Fruit fly (Drosophila melanogaster) whole organism, embryonic: ENCODE results near the gene CG31275.

Source experiments
- Adf1 ChIP-seq: fragments of 200-800 bp; sonication (Bioruptor generic); IDR thresholded peaks from 2 replicates; pipeline ENCODE4 v1.3.6; 2022; ENCODE audit warnings: missing biosample characterization, missing genetic modification characterization
- BEAF-32 ChIP-seq: fragments of 200-800 bp; sonication (Bioruptor generic); optimal IDR thresholded peaks from 3 replicates; lab custom pipeline; 2017; ENCODE audit warnings: missing biosample characterization, missing genetic modification characterization, mild to moderate bottlenecking, moderate library complexity, missing genetic modification reagents
- CG11456 ChIP-seq: fragments of 200-800 bp; sonication (Bioruptor generic); IDR thresholded peaks from 3 replicates; pipeline ENCODE4 v1.3.6; 2022; ENCODE audit warnings: missing biosample characterization, missing genetic modification characterization
- CG12219 ChIP-seq: fragments of 200-800 bp; sonication (Bioruptor generic); optimal IDR thresholded peaks from 3 replicates; lab custom pipeline; 2018; ENCODE audit warnings: missing biosample characterization, mild to moderate bottlenecking, missing genetic modification characterization
- CG12391 ChIP-seq: fragments of 200-800 bp; sonication (Bioruptor generic); optimal IDR thresholded peaks from 3 replicates; lab custom pipeline; 2018; ENCODE audit warnings: missing biosample characterization, mild to moderate bottlenecking, missing genetic modification characterization, moderate library complexity
- CG13894 ChIP-seq: fragments of 200-800 bp; sonication (Bioruptor generic); optimal IDR thresholded peaks from 3 replicates; lab custom pipeline; 2018; ENCODE audit warnings: missing biosample characterization, mild to moderate bottlenecking, missing genetic modification characterization, moderate library complexity
- CG15479 ChIP-seq: fragments of 200-800 bp; sonication (Bioruptor generic); optimal IDR thresholded peaks from 3 replicates; lab custom pipeline; 2019; ENCODE audit warnings: missing biosample characterization, mild to moderate bottlenecking, missing genetic modification characterization, moderate library complexity
- CG2889 ChIP-seq: fragments of 200-800 bp; sonication (Bioruptor generic); IDR thresholded peaks from 3 replicates; pipeline ENCODE4 v1.3.6; 2022; ENCODE audit warnings: missing biosample characterization, missing genetic modification characterization
- CG7357 ChIP-seq: fragments of 200-800 bp; sonication (Bioruptor generic); IDR thresholded peaks from 3 replicates; pipeline ENCODE4 v1.3.6; 2022; ENCODE audit warnings: missing biosample characterization, missing genetic modification characterization
- CTCF ChIP-seq: fragments of 200-800 bp; sonication (Bioruptor generic); optimal IDR thresholded peaks from 2 replicates; lab custom pipeline; 2017; ENCODE audit warnings: missing biosample characterization, mild to moderate bottlenecking, missing genetic modification characterization, moderate library complexity
- Dbx ChIP-seq: fragments of 200-800 bp; sonication (Bioruptor generic); IDR thresholded peaks from 3 replicates; pipeline ENCODE4 v1.3.6; 2022; ENCODE audit warnings: missing biosample characterization, missing genetic modification characterization
- Dfd ChIP-seq, 2 experiments: fragments of >200 bp; optimal IDR thresholded peaks; 2 replicates each; lab custom pipeline; 2017; ENCODE audit warnings: missing biosample characterization in 2 of 2, missing genetic modification characterization in 2 of 2
- ERR ChIP-seq: fragments of 200-800 bp; sonication (Bioruptor generic); optimal IDR thresholded peaks from 2 replicates; lab custom pipeline; 2016; ENCODE audit warnings: missing biosample characterization, missing genetic modification characterization
- Ets65A ChIP-seq: fragments of 200-800 bp; sonication (Bioruptor generic); peaks from one replicate; lab custom pipeline; 2016; ENCODE audit warnings: missing biosample characterization, missing genetic modification characterization
- Gsc ChIP-seq: fragments of 200-800 bp; sonication (Bioruptor generic); IDR thresholded peaks from 2 replicates; pipeline ENCODE4 v1.3.6; 2022; ENCODE audit warnings: missing biosample characterization, missing genetic modification characterization
- HmgZ ChIP-seq: fragments of 200-800 bp; sonication (Bioruptor generic); optimal IDR thresholded peaks from 2 replicates; lab custom pipeline; 2018; ENCODE audit warnings: missing biosample characterization, mild to moderate bottlenecking, missing genetic modification characterization
- Hr51 ChIP-seq, 2 experiments: fragments of 200-800 bp; sonication (Bioruptor generic); optimal IDR thresholded peaks; 2 replicates in 1 of 2; 3 replicates in 1 of 2; lab custom pipeline; 2016 to 2018; ENCODE audit warnings: missing biosample characterization in 2 of 2, missing genetic modification characterization in 2 of 2, mild to moderate bottlenecking in 1 of 2, moderate library complexity in 1 of 2
- Med ChIP-seq: fragments of 200-800 bp; sonication (Bioruptor generic); peaks from one replicate; lab custom pipeline; 2016; ENCODE audit warnings: missing biosample characterization, missing genetic modification characterization, mild to moderate bottlenecking, inconsistent platforms, moderate library complexity
- Nf-YB ChIP-seq: fragments of 200-800 bp; sonication (Bioruptor generic); optimal IDR thresholded peaks from 3 replicates; lab custom pipeline; 2019; ENCODE audit warnings: missing biosample characterization, mild to moderate bottlenecking, missing genetic modification characterization, moderate library complexity
- Nf-YC ChIP-seq: fragments of 200-800 bp; optimal IDR thresholded peaks from 3 replicates; lab custom pipeline; 2019; ENCODE audit warnings: missing biosample characterization, mild to moderate bottlenecking, missing genetic modification characterization, moderate library complexity
- PHDP ChIP-seq: fragments of 200-800 bp; sonication (Bioruptor generic); optimal IDR thresholded peaks from 3 replicates; lab custom pipeline; 2018; ENCODE audit warnings: missing biosample characterization, mild to moderate bottlenecking, missing genetic modification characterization, moderate library complexity
- Pdp1 ChIP-seq, 2 experiments: fragments of 200-800 bp; sonication (Bioruptor generic); optimal IDR thresholded peaks; 3 replicates each; lab custom pipeline; 2016; ENCODE audit warnings: missing biosample characterization in 2 of 2, missing genetic modification characterization in 2 of 2, mild to moderate bottlenecking in 1 of 2, moderate library complexity in 1 of 2
- abd-A ChIP-seq: fragments of 200-800 bp; sonication (Bioruptor generic); optimal IDR thresholded peaks from 3 replicates; lab custom pipeline; 2019; ENCODE audit warnings: missing biosample characterization, mild to moderate bottlenecking, missing genetic modification characterization, moderate library complexity
- ac ChIP-seq: fragments of 200-800 bp; sonication (Bioruptor generic); optimal IDR thresholded peaks from 3 replicates; lab custom pipeline; 2017; ENCODE audit warnings: missing biosample characterization, mild to moderate bottlenecking, missing genetic modification characterization
- cas ChIP-seq: fragments of 200-800 bp; sonication (Bioruptor generic); IDR thresholded peaks from 2 replicates; pipeline ENCODE4 v1.3.6; 2022; ENCODE audit warnings: missing biosample characterization, missing genetic modification characterization
- chn ChIP-seq: fragments of 200-800 bp; sonication (Bioruptor generic); optimal IDR thresholded peaks from 2 replicates; lab custom pipeline; 2016; ENCODE audit warnings: missing biosample characterization, missing genetic modification characterization
- crol ChIP-seq: fragments of 200-800 bp; sonication (Bioruptor generic); IDR thresholded peaks from 2 replicates; pipeline ENCODE4 v1.3.6; 2022; ENCODE audit warnings: missing biosample characterization, missing genetic modification characterization
- ewg ChIP-seq: fragments of 200-800 bp; sonication (Bioruptor generic); optimal IDR thresholded peaks from 3 replicates; lab custom pipeline; 2017; ENCODE audit warnings: mild to moderate bottlenecking, missing biosample characterization, missing genetic modification reagents, missing genetic modification characterization
- fd102C ChIP-seq: fragments of 200-800 bp; sonication (Bioruptor generic); optimal IDR thresholded peaks from 2 replicates; lab custom pipeline; 2018; ENCODE audit warnings: missing biosample characterization, mild to moderate bottlenecking, missing genetic modification characterization, moderate library complexity
- hbn ChIP-seq: fragments of 200-800 bp; sonication (Bioruptor generic); IDR thresholded peaks from 2 replicates; pipeline ENCODE4 v1.3.6; 2022; ENCODE audit warnings: missing biosample characterization, missing genetic modification characterization; ENCODE audit not compliant: partially characterized antibody
- insv ChIP-seq, 2 experiments: fragments of 200-800 bp; sonication (Bioruptor generic); optimal IDR thresholded peaks; 3 replicates each; lab custom pipeline; 2016 to 2018; ENCODE audit warnings: missing biosample characterization in 2 of 2, missing genetic modification characterization in 2 of 2
- jigr1 ChIP-seq: fragments of 200-800 bp; sonication (Bioruptor generic); IDR thresholded peaks from 3 replicates; pipeline ENCODE4 v1.3.6; 2022; ENCODE audit warnings: missing biosample characterization, missing genetic modification characterization
- oc ChIP-seq: fragments of 200-800 bp; sonication (Bioruptor generic); optimal IDR thresholded peaks from 2 replicates; lab custom pipeline; 2018; ENCODE audit warnings: missing biosample characterization, mild to moderate bottlenecking, missing genetic modification characterization, moderate library complexity
- pros ChIP-seq: fragments of 200-800 bp; sonication (Bioruptor generic); optimal IDR thresholded peaks from 3 replicates; lab custom pipeline; 2019; ENCODE audit warnings: missing biosample characterization, mild to moderate bottlenecking, missing genetic modification characterization, moderate library complexity
- seq ChIP-seq: fragments of 200-800 bp; sonication (Bioruptor generic); IDR thresholded peaks from 2 replicates; pipeline ENCODE4 v1.3.6; 2022; ENCODE audit warnings: missing biosample characterization, missing genetic modification characterization
- tx ChIP-seq: fragments of 200-800 bp; sonication (Bioruptor generic); optimal IDR thresholded peaks from 2 replicates; lab custom pipeline; 2016; ENCODE audit warnings: missing biosample characterization, missing genetic modification characterization
- zen2 ChIP-seq: fragments of 200-800 bp; sonication (Bioruptor generic); IDR thresholded peaks from 3 replicates; pipeline ENCODE4 v1.3.6; 2022; ENCODE audit warnings: missing biosample characterization, missing genetic modification characterization; ENCODE audit not compliant: partially characterized antibody

CG31275 gene

dm6 chr3R:16788011-16788410, 36.9 kb upstream of the CG31275 start, which contains the start of gene Glut3:
Gene Glut3 (plus strand): TSS chr3R:16788311.
- TF ChIP-seq jigr1 (GFP tag; lab: Robert Waterston, UW) (no peak), Gsc (no peak), fd102C (GFP tag; lab: Kevin White, UChicago) (no peak), Nf-YB (GFP tag; lab: Kevin White, UChicago) (no peak), ERR (no peak), chn (GFP tag; lab: Kevin White, UChicago) (no peak), HmgZ (no peak), CG12219 (no peak), CG12391 (tag; lab: Kevin White, UChicago) (no peak), Dfd (GFP tag; optimal IDR thresholded peaks at IDR 0.05; lab: Kevin White, UChicago) (no peak)

- TF ChIP-seq CG11456 (GFP tag; lab: Robert Waterston, UW) (0 out of 3 replicates have a peak, but pooled peaks have one; percentile 24), CG13894 (tag; lab: Kevin White, UChicago) (peak; percentile 12), Ets65A (GFP tag; lab: Kevin White, UChicago) (peak; percentile 48), cas (GFP tag; lab: Robert Waterston, UW) (no peak), PHDP (tag; lab: Kevin White, UChicago) (no peak), abd-A (peak; percentile 91), CG7357 (no peak)
Measured at dm6 chr3R:16787378-16787777, 36.2 kb upstream of the CG31275 start.

- TF ChIP-seq pros (GFP tag; lab: Kevin White, UChicago) = peak; percentile 12
- peak; percentile 98 for TF ChIP-seq abd-A
- TF ChIP-seq insv (GFP tag; optimal IDR thresholded peaks at IDR 0.05; lab: Kevin White, UChicago) = no peak
- TF ChIP-seq CG2889 (GFP tag; lab: Robert Waterston, UW) = no peak
- TF ChIP-seq CG15479 (GFP tag; lab: Kevin White, UChicago) = peak; percentile 6
Measured at dm6 chr3R:16785056-16785455, 33.9 kb upstream of the CG31275 start.

- peak; percentile 53 for TF ChIP-seq Med (GFP tag; lab: Kevin White, UChicago)
- peak; percentile 78 for TF ChIP-seq Nf-YC (tag; lab: Kevin White, UChicago)
- TF ChIP-seq abd-A = peak; percentile 99
- peak in 1 of 2 experiments; percentile 14 for TF ChIP-seq Hr51 (GFP tag; optimal IDR thresholded peaks at IDR 0.05; lab: Kevin White, UChicago)
- peak; percentile 41 for TF ChIP-seq oc (tag; lab: Kevin White, UChicago)
- no peak for TF ChIP-seq crol (GFP tag; lab: Robert Waterston, UW)
- TF ChIP-seq BEAF-32 (GFP tag; lab: Kevin White, UChicago) = no peak
- no peak for TF ChIP-seq hbn (GFP tag; lab: Robert Waterston, UW)
- TF ChIP-seq tx (GFP tag; lab: Kevin White, UChicago) = no peak
- no peak for TF ChIP-seq Pdp1 (GFP tag; optimal IDR thresholded peaks at IDR 0.05; lab: Kevin White, UChicago)
- TF ChIP-seq CTCF = peak; percentile 56
- TF ChIP-seq ewg (GFP tag; lab: Kevin White, UChicago) = peak; percentile 46
- TF ChIP-seq zen2 = peak; percentile 36; the same call in 2 of the 3 replicates
- TF ChIP-seq Adf1 (GFP tag; lab: Robert Waterston, UW) = peak; percentile 43; the same call in 1 of the 2 replicates
- TF ChIP-seq Nf-YB (GFP tag; lab: Kevin White, UChicago) = peak; percentile 78
- TF ChIP-seq Dbx (GFP tag; lab: Robert Waterston, UW) = no peak
- peak; percentile 83; the same call in 1 of the 2 replicates for TF ChIP-seq seq (GFP tag; lab: Robert Waterston, UW)
- no peak for TF ChIP-seq ac (GFP tag; lab: Kevin White, UChicago)
Measured at dm6 chr3R:16783976-16784375, 32.8 kb upstream of the CG31275 start.
